1 fruit fly cellular context compared by ENCODE assay signal in genomic region chr3R:30222236-30222635, dm6.
TF ChIP-seq lines count a peak whose summit lies in the region.

No protein-coding gene starts in this region.

TF ChIP-seq in whole organism, embryonic, 481 proteins besides CTCF, POLR2A, EP300 and RAD21 (continued from another document):
- TF ChIP-seq az2 (GFP tag; optimal IDR thresholded peaks at IDR 0.05; lab: Kevin White, UChicago): peak; percentile 16
- TF ChIP-seq Hr51 (GFP tag; optimal IDR thresholded peaks at IDR 0.05; lab: Kevin White, UChicago): peak in 1 of 2 experiments; percentile 19
- TF ChIP-seq CG7928 (GFP tag; optimal IDR thresholded peaks at IDR 0.05; lab: Kevin White, UChicago): no peak
- TF ChIP-seq Hand (GFP tag; optimal IDR thresholded peaks at IDR 0.05; lab: Kevin White, UChicago): no peak
- TF ChIP-seq Pdp1 (GFP tag; optimal IDR thresholded peaks at IDR 0.05; lab: Kevin White, UChicago): no peak
- TF ChIP-seq amos (GFP tag; IDR thresholded peaks at IDR 0.05; lab: Robert Waterston, UW; ENCODE audit: partially characterized antibody): no peak
- TF ChIP-seq toy (GFP tag; IDR thresholded peaks at IDR 0.05; lab: Robert Waterston, UW): no peak
- no peak for TF ChIP-seq Gug (GFP tag; IDR thresholded peaks at IDR 0.05; lab: Robert Waterston, UW)
- no peak for TF ChIP-seq tll (GFP tag; optimal IDR thresholded peaks at IDR 0.05; lab: Kevin White, UChicago)
- no peak for TF ChIP-seq Rx (GFP tag; IDR thresholded peaks at IDR 0.05; lab: Robert Waterston, UW)
- peak; percentile 19 for TF ChIP-seq CG7556 (GFP tag; optimal IDR thresholded peaks at IDR 0.05; lab: Kevin White, UChicago)
- TF ChIP-seq gsb (GFP tag; IDR thresholded peaks at IDR 0.05; lab: Robert Waterston, UW): no peak
- no peak for TF ChIP-seq CG4360 (GFP tag; IDR thresholded peaks at IDR 0.05; lab: Robert Waterston, UW)
- TF ChIP-seq CG7987 (GFP tag; optimal IDR thresholded peaks at IDR 0.05; lab: Kevin White, UChicago): no peak
- no peak for TF ChIP-seq CG6272 (GFP tag; IDR thresholded peaks at IDR 0.05; lab: Robert Waterston, UW)
- TF ChIP-seq Dbx (GFP tag; IDR thresholded peaks at IDR 0.05; lab: Robert Waterston, UW): no peak
- peak; percentile 14 for TF ChIP-seq CG13775 (GFP tag; optimal IDR thresholded peaks at IDR 0.05; lab: Kevin White, UChicago)
- peak in 1 of 2 experiments; percentile 6 for TF ChIP-seq eve (GFP tag; optimal IDR thresholded peaks at IDR 0.05; lab: Kevin White, UChicago)
- no peak for TF ChIP-seq CG7372 (GFP tag; IDR thresholded peaks at IDR 0.05; lab: Robert Waterston, UW)
- TF ChIP-seq lov (optimal IDR thresholded peaks at IDR 0.05; lab: Kevin White, UChicago): no peak
- TF ChIP-seq lov (GFP tag; IDR thresholded peaks at IDR 0.05; lab: Robert Waterston, UW): 0 out of 3 replicates have a peak, but pooled peaks have one; percentile 31
- TF ChIP-seq zen2 (GFP tag; IDR thresholded peaks at IDR 0.05; lab: Robert Waterston, UW; ENCODE audit: partially characterized antibody): no peak
- TF ChIP-seq CG14014 (GFP tag; IDR thresholded peaks at IDR 0.05; lab: Robert Waterston, UW): peak; percentile 19; the same call in 1 of the 2 replicates
- TF ChIP-seq cwo (GFP tag; optimal IDR thresholded peaks at IDR 0.05; lab: Kevin White, UChicago): no peak
- TF ChIP-seq Aef1 (GFP tag; IDR thresholded peaks at IDR 0.05; lab: Robert Waterston, UW): no peak
- TF ChIP-seq CG31365 (tag; optimal IDR thresholded peaks at IDR 0.05; lab: Kevin White, UChicago): no peak
- no peak for TF ChIP-seq dimm (GFP tag; IDR thresholded peaks at IDR 0.05; lab: Robert Waterston, UW)
- TF ChIP-seq bcd (GFP tag; optimal IDR thresholded peaks at IDR 0.05; lab: Kevin White, UChicago): no peak
- TF ChIP-seq Sry-β (GFP tag; optimal IDR thresholded peaks at IDR 0.05; lab: Kevin White, UChicago): peak; percentile 73
- no peak for TF ChIP-seq CG16813 (GFP tag; IDR thresholded peaks at IDR 0.05; lab: Robert Waterston, UW; ENCODE audit: partially characterized antibody)
- no peak for TF ChIP-seq BEAF-32 (GFP tag; optimal IDR thresholded peaks at IDR 0.05; lab: Kevin White, UChicago)
- no peak for TF ChIP-seq eyg (GFP tag; optimal IDR thresholded peaks at IDR 0.05; lab: Kevin White, UChicago)
- TF ChIP-seq Myb (GFP tag; optimal IDR thresholded peaks at IDR 0.05; lab: Kevin White, UChicago): no peak
- no peak for TF ChIP-seq hkb (optimal IDR thresholded peaks at IDR 0.05; lab: Kevin White, UChicago)
- TF ChIP-seq hkb (GFP tag; IDR thresholded peaks at IDR 0.05; lab: Robert Waterston, UW): peak; percentile 59; the same call in 1 of the 2 replicates
- TF ChIP-seq CG11504 (tag; optimal IDR thresholded peaks at IDR 0.05; lab: Kevin White, UChicago): peak; percentile 34
- TF ChIP-seq fru (optimal IDR thresholded peaks at IDR 0.05; lab: Kevin White, UChicago): no peak
- peak; percentile 27 for TF ChIP-seq CG2678 (tag; optimal IDR thresholded peaks at IDR 0.05; lab: Kevin White, UChicago)
- no peak for TF ChIP-seq CG5953 (GFP tag; IDR thresholded peaks at IDR 0.05; lab: Robert Waterston, UW)
- no peak for TF ChIP-seq CG16815 (GFP tag; optimal IDR thresholded peaks at IDR 0.05; lab: Kevin White, UChicago)
- TF ChIP-seq CG15601 (tag; optimal IDR thresholded peaks at IDR 0.05; lab: Kevin White, UChicago): no peak
- TF ChIP-seq pum (GFP tag; optimal IDR thresholded peaks at IDR 0.05; lab: Kevin White, UChicago): no peak
- TF ChIP-seq aop (GFP tag; IDR thresholded peaks at IDR 0.05; lab: Robert Waterston, UW): no peak
- TF ChIP-seq unpg (GFP tag; optimal IDR thresholded peaks at IDR 0.05; lab: Kevin White, UChicago): peak; percentile 41
- TF ChIP-seq Awh (GFP tag; IDR thresholded peaks at IDR 0.05; lab: Robert Waterston, UW): no peak
- no peak for TF ChIP-seq CG13894 (tag; optimal IDR thresholded peaks at IDR 0.05; lab: Kevin White, UChicago)
- TF ChIP-seq CG12155 (GFP tag; optimal IDR thresholded peaks at IDR 0.05; lab: Kevin White, UChicago): no peak
- TF ChIP-seq sna (GFP tag; IDR thresholded peaks at IDR 0.05; lab: Robert Waterston, UW; ENCODE audit: partially characterized antibody): no peak
- TF ChIP-seq Hsf (GFP tag; optimal IDR thresholded peaks at IDR 0.05; lab: Kevin White, UChicago): peak; percentile 3
- no peak for TF ChIP-seq Antp (GFP tag; optimal IDR thresholded peaks at IDR 0.05; lab: Kevin White, UChicago)
- TF ChIP-seq CG8944 (GFP tag; optimal IDR thresholded peaks at IDR 0.05; lab: Kevin White, UChicago): no peak
- peak; percentile 12 for TF ChIP-seq nmo (GFP tag; optimal IDR thresholded peaks at IDR 0.05; lab: Kevin White, UChicago)
- TF ChIP-seq Asciz (GFP tag; optimal IDR thresholded peaks at IDR 0.05; lab: Kevin White, UChicago): no peak
- no peak for TF ChIP-seq Ada2b (GFP tag; IDR thresholded peaks at IDR 0.05; lab: Robert Waterston, UW)
- TF ChIP-seq otp (GFP tag; IDR thresholded peaks at IDR 0.05; lab: Robert Waterston, UW): 0 out of 3 replicates have a peak, but pooled peaks have one; percentile 12
- no peak for TF ChIP-seq Kr (GFP tag; optimal IDR thresholded peaks at IDR 0.05; lab: Kevin White, UChicago)
- TF ChIP-seq Sox102F (GFP tag; optimal IDR thresholded peaks at IDR 0.05; lab: Kevin White, UChicago): peak; percentile 35
- no peak for TF ChIP-seq ssp (GFP tag; IDR thresholded peaks at IDR 0.05; lab: Robert Waterston, UW)
- no peak for TF ChIP-seq Nf-YB (GFP tag; optimal IDR thresholded peaks at IDR 0.05; lab: Kevin White, UChicago)
- TF ChIP-seq CoRest (tag; optimal IDR thresholded peaks at IDR 0.05; lab: Kevin White, UChicago): no peak
- TF ChIP-seq Xrp1 (GFP tag; IDR thresholded peaks at IDR 0.05; lab: Robert Waterston, UW): peak; percentile 77
- TF ChIP-seq CG7786 (GFP tag; optimal IDR thresholded peaks at IDR 0.05; lab: Kevin White, UChicago): no peak
- TF ChIP-seq ind (GFP tag; optimal IDR thresholded peaks at IDR 0.05; lab: Kevin White, UChicago): no peak
- TF ChIP-seq lab (GFP tag; optimal IDR thresholded peaks at IDR 0.05; lab: Kevin White, UChicago): no peak
- no peak for TF ChIP-seq CG12659 (GFP tag; optimal IDR thresholded peaks at IDR 0.05; lab: Kevin White, UChicago)
- no peak for TF ChIP-seq org-1 (GFP tag; optimal IDR thresholded peaks at IDR 0.05; lab: Kevin White, UChicago)
- TF ChIP-seq CG12769 (tag; optimal IDR thresholded peaks at IDR 0.05; lab: Kevin White, UChicago): no peak
- peak; percentile 1 for TF ChIP-seq CG2120 (GFP tag; optimal IDR thresholded peaks at IDR 0.05; lab: Kevin White, UChicago)
- TF ChIP-seq Optix (GFP tag; IDR thresholded peaks at IDR 0.05; lab: Robert Waterston, UW): no peak
- TF ChIP-seq Neu2 (GFP tag; optimal IDR thresholded peaks at IDR 0.05; lab: Kevin White, UChicago; ENCODE audit: borderline replicate concordance): no peak
- no peak for TF ChIP-seq pan (optimal IDR thresholded peaks at IDR 0.05; lab: Kevin White, UChicago)
- peak in 1 of 2 experiments; percentile 50 for TF ChIP-seq pan (GFP tag; optimal IDR thresholded peaks at IDR 0.05 in 1 of 2, IDR thresholded peaks at IDR 0.05 in 1 of 2)
- TF ChIP-seq CG6683 (GFP tag; optimal IDR thresholded peaks at IDR 0.05; lab: Kevin White, UChicago): no peak
